Fruit fly (Drosophila melanogaster) whole organism, embryonic: Measurements from ENCODE around the gene CG4955.

Experiments
- CG10959 ChIP-seq: fragments of 200-800 bp; sonication (Bioruptor generic); IDR thresholded peaks from 2 replicates; pipeline ENCODE4 v1.3.6; 2022; ENCODE audit warnings: missing biosample characterization, missing genetic modification characterization
- CG11085 ChIP-seq: fragments of 200-800 bp; sonication (Bioruptor generic); IDR thresholded peaks from 2 replicates; pipeline ENCODE4 v1.3.6; 2022; ENCODE audit warnings: missing biosample characterization, missing genetic modification characterization
- CG12391 ChIP-seq: fragments of 200-800 bp; sonication (Bioruptor generic); optimal IDR thresholded peaks from 3 replicates; lab custom pipeline; 2018; ENCODE audit warnings: missing biosample characterization, mild to moderate bottlenecking, missing genetic modification characterization, moderate library complexity
- CG15269 ChIP-seq: fragments of 200-800 bp; sonication (Bioruptor generic); optimal IDR thresholded peaks from 2 replicates; lab custom pipeline; 2018; ENCODE audit warnings: missing biosample characterization, mild to moderate bottlenecking, missing genetic modification characterization, moderate library complexity
- CG15601 ChIP-seq: fragments of 200-800 bp; sonication (Bioruptor generic); optimal IDR thresholded peaks from 3 replicates; lab custom pipeline; 2019; ENCODE audit warnings: missing biosample characterization, mild to moderate bottlenecking, missing genetic modification characterization, moderate library complexity
- CG17612 ChIP-seq: fragments of 200-800 bp; sonication (Bioruptor generic); IDR thresholded peaks from 2 replicates; pipeline ENCODE4 v1.3.6; 2022; ENCODE audit warnings: missing biosample characterization, missing genetic modification characterization
- CG18262 ChIP-seq: fragments of 200-800 bp; optimal IDR thresholded peaks from 3 replicates; lab custom pipeline; 2019; ENCODE audit warnings: missing biosample characterization, mild to moderate bottlenecking, missing genetic modification characterization, moderate library complexity
- CG18619 ChIP-seq: fragments of 200-800 bp; sonication (Bioruptor generic); optimal IDR thresholded peaks from 3 replicates; lab custom pipeline; 2017; ENCODE audit warnings: missing biosample characterization, mild to moderate bottlenecking, missing genetic modification characterization
- CG2116 ChIP-seq: fragments of 200-800 bp; sonication (Bioruptor generic); optimal IDR thresholded peaks from 3 replicates; lab custom pipeline; 2018; ENCODE audit warnings: missing biosample characterization, mild to moderate bottlenecking, missing genetic modification characterization
- CG30403 ChIP-seq: fragments of 200-800 bp; sonication (Bioruptor generic); optimal IDR thresholded peaks from 3 replicates; lab custom pipeline; 2016; ENCODE audit warnings: missing biosample characterization, missing genetic modification characterization
- CG31388 ChIP-seq: fragments of 200-800 bp; sonication (Bioruptor generic); optimal IDR thresholded peaks from 2 replicates; lab custom pipeline; 2016; ENCODE audit warnings: missing biosample characterization, missing genetic modification characterization
- CG32772 ChIP-seq: fragments of 200-800 bp; sonication (Bioruptor generic); IDR thresholded peaks from 2 replicates; pipeline ENCODE4 v1.3.6; 2022; ENCODE audit warnings: missing biosample characterization, missing genetic modification characterization
- CG3726 ChIP-seq: fragments of 200-800 bp; sonication (Bioruptor generic); IDR thresholded peaks from 3 replicates; pipeline ENCODE4, ENCODE4 v1.3.6; 2022; ENCODE audit warnings: missing biosample characterization, missing genetic modification characterization
- CG5953 ChIP-seq: fragments of 200-800 bp; sonication (Bioruptor generic); IDR thresholded peaks from 2 replicates; pipeline ENCODE4 v1.3.6; 2022; ENCODE audit warnings: missing biosample characterization, missing genetic modification characterization
- CG7556 ChIP-seq: fragments of 200-800 bp; sonication (Bioruptor generic); optimal IDR thresholded peaks from 2 replicates; lab custom pipeline; 2017; ENCODE audit warnings: missing biosample characterization, mild to moderate bottlenecking, missing genetic modification characterization
- CG8359 ChIP-seq: fragments of 200-800 bp; sonication (Bioruptor generic); optimal IDR thresholded peaks from 2 replicates; lab custom pipeline; 2017; ENCODE audit warnings: missing biosample characterization, mild to moderate bottlenecking, missing genetic modification characterization, borderline replicate concordance
- CG8388 ChIP-seq: fragments of 200-800 bp; sonication (Bioruptor generic); optimal IDR thresholded peaks from 2 replicates; lab custom pipeline; 2019; ENCODE audit warnings: missing biosample characterization, mild to moderate bottlenecking, missing genetic modification characterization, moderate library complexity
- CG8478 ChIP-seq: fragments of >200 bp; optimal IDR thresholded peaks from 2 replicates; lab custom pipeline; 2018
- CG9437 ChIP-seq: fragments of 200-800 bp; sonication (Bioruptor generic); optimal IDR thresholded peaks from 2 replicates; lab custom pipeline; 2018; ENCODE audit warnings: missing biosample characterization, mild to moderate bottlenecking, missing genetic modification characterization
- CoRest ChIP-seq: fragments of 200-800 bp; sonication (Bioruptor generic); optimal IDR thresholded peaks from 3 replicates; lab custom pipeline; 2018; ENCODE audit warnings: missing biosample characterization, mild to moderate bottlenecking, missing genetic modification characterization, moderate library complexity
- Doc2 ChIP-seq: fragments of 200-800 bp; sonication (Bioruptor generic); IDR thresholded peaks from 2 replicates; pipeline ENCODE4 v1.3.6; 2022; ENCODE audit warnings: missing biosample characterization, missing genetic modification characterization
- Drgx ChIP-seq: fragments of 200-800 bp; sonication (Bioruptor generic); IDR thresholded peaks from 2 replicates; pipeline ENCODE4 v1.3.6; 2022; ENCODE audit warnings: missing biosample characterization, missing genetic modification characterization
- Hr3 ChIP-seq: fragments of 200-800 bp; sonication (Bioruptor generic); optimal IDR thresholded peaks from 3 replicates; lab custom pipeline; 2016; ENCODE audit warnings: missing biosample characterization, missing genetic modification characterization
- Hr51 ChIP-seq, 2 experiments: fragments of 200-800 bp; sonication (Bioruptor generic); optimal IDR thresholded peaks; 2 replicates in 1 of 2; 3 replicates in 1 of 2; lab custom pipeline; 2016 to 2018; ENCODE audit warnings: missing biosample characterization in 2 of 2, missing genetic modification characterization in 2 of 2, mild to moderate bottlenecking in 1 of 2, moderate library complexity in 1 of 2
- Pdp1 ChIP-seq, 2 experiments: fragments of 200-800 bp; sonication (Bioruptor generic); optimal IDR thresholded peaks; 3 replicates each; lab custom pipeline; 2016; ENCODE audit warnings: missing biosample characterization in 2 of 2, missing genetic modification characterization in 2 of 2, mild to moderate bottlenecking in 1 of 2, moderate library complexity in 1 of 2
- Usf ChIP-seq: fragments of 200-800 bp; sonication (Bioruptor generic); optimal IDR thresholded peaks from 2 replicates; lab custom pipeline; 2017; ENCODE audit warnings: missing genotype, missing biosample characterization, missing genetic modification characterization
- Xbp1 ChIP-seq: fragments of 200-800 bp; sonication (Bioruptor generic); optimal IDR thresholded peaks from 3 replicates; lab custom pipeline; 2016; ENCODE audit warnings: missing biosample characterization, mild to moderate bottlenecking, missing genetic modification characterization
- ash1 ChIP-seq: fragments of 200-800 bp; sonication (Bioruptor generic); optimal IDR thresholded peaks from 2 replicates; lab custom pipeline; 2018; ENCODE audit warnings: missing biosample characterization, mild to moderate bottlenecking, missing genetic modification characterization
- ato ChIP-seq: fragments of 200-800 bp; sonication (Bioruptor generic); IDR thresholded peaks from 2 replicates; pipeline ENCODE4 v1.3.6; 2022; ENCODE audit warnings: missing biosample characterization, missing genetic modification characterization; ENCODE audit not compliant: partially characterized antibody
- bcd ChIP-seq: fragments of 200-800 bp; sonication (Bioruptor generic); optimal IDR thresholded peaks from 2 replicates; lab custom pipeline; 2017; ENCODE audit warnings: missing biosample characterization, mild to moderate bottlenecking, missing genetic modification characterization
- bsh ChIP-seq, 2 experiments: fragments of 200-800 bp; sonication (Bioruptor generic); optimal IDR thresholded peaks; 2 replicates each; lab custom pipeline; 2017 to 2018; ENCODE audit warnings: mild to moderate bottlenecking in 2 of 2, missing biosample characterization in 2 of 2, missing genetic modification characterization in 2 of 2, moderate library complexity in 1 of 2
- cad ChIP-seq: fragments of >200 bp; optimal IDR thresholded peaks from 2 replicates; lab custom pipeline; 2017; ENCODE audit warnings: missing biosample characterization, missing genetic modification characterization
- cas ChIP-seq: fragments of 200-800 bp; sonication (Bioruptor generic); IDR thresholded peaks from 2 replicates; pipeline ENCODE4 v1.3.6; 2022; ENCODE audit warnings: missing biosample characterization, missing genetic modification characterization
- corto ChIP-seq: fragments of 200-800 bp; sonication (Bioruptor generic); optimal IDR thresholded peaks from 2 replicates; lab custom pipeline; 2016; ENCODE audit warnings: missing biosample characterization, mild to moderate bottlenecking, missing genetic modification characterization, moderate library complexity
- croc ChIP-seq: fragments of 200-800 bp; sonication (Bioruptor generic); conservative IDR thresholded peaks from 3 replicates; pipeline ENCODE4 v1.3.6; 2022; ENCODE audit warnings: missing biosample characterization, missing genetic modification characterization
- crol ChIP-seq: fragments of 200-800 bp; sonication (Bioruptor generic); IDR thresholded peaks from 2 replicates; pipeline ENCODE4 v1.3.6; 2022; ENCODE audit warnings: missing biosample characterization, missing genetic modification characterization
- dan ChIP-seq: fragments of 200-800 bp; sonication (Bioruptor generic); IDR thresholded peaks from 2 replicates; pipeline ENCODE4 v1.3.6; 2022; ENCODE audit warnings: missing biosample characterization, missing genetic modification characterization
- dimm ChIP-seq: fragments of 200-800 bp; sonication (Bioruptor generic); IDR thresholded peaks from 2 replicates; pipeline ENCODE4 v1.3.6; 2022; ENCODE audit warnings: missing biosample characterization, missing genetic modification characterization
- dmrt11E ChIP-seq: fragments of 200-800 bp; sonication (Bioruptor generic); optimal IDR thresholded peaks from 3 replicates; lab custom pipeline; 2018; ENCODE audit warnings: missing biosample characterization, mild to moderate bottlenecking, missing genetic modification characterization, moderate library complexity
- eve ChIP-seq, 2 experiments: fragments of >200 bp; optimal IDR thresholded peaks; 2 replicates each; lab custom pipeline; 2017; ENCODE audit warnings: missing biosample characterization in 2 of 2, missing genetic modification characterization in 2 of 2
- gem ChIP-seq: fragments of 200-800 bp; sonication (Bioruptor generic); optimal IDR thresholded peaks from 2 replicates; lab custom pipeline; 2019; ENCODE audit warnings: missing biosample characterization, mild to moderate bottlenecking, missing genetic modification characterization, moderate library complexity
- grau ChIP-seq: fragments of 200-800 bp; optimal IDR thresholded peaks from 3 replicates; lab custom pipeline; 2019; ENCODE audit warnings: missing biosample characterization, mild to moderate bottlenecking, missing genetic modification characterization, moderate library complexity
- lilli ChIP-seq: fragments of 200-800 bp; sonication (Bioruptor generic); optimal IDR thresholded peaks from 3 replicates; lab custom pipeline; 2016; ENCODE audit warnings: missing biosample characterization, missing genetic modification characterization
- mirr ChIP-seq: fragments of 200-800 bp; sonication (Bioruptor generic); optimal IDR thresholded peaks from 3 replicates; lab custom pipeline; 2018; ENCODE audit warnings: missing biosample characterization, mild to moderate bottlenecking, missing genetic modification characterization
- pfk ChIP-seq: fragments of 200-800 bp; sonication (Bioruptor generic); optimal IDR thresholded peaks from 2 replicates; lab custom pipeline; 2018; ENCODE audit warnings: missing biosample characterization, mild to moderate bottlenecking, missing genetic modification characterization, moderate library complexity
- phol ChIP-seq: fragments of 200-800 bp; sonication (Bioruptor generic); optimal IDR thresholded peaks from 3 replicates; lab custom pipeline; 2018; ENCODE audit warnings: missing biosample characterization, mild to moderate bottlenecking, missing genetic modification characterization, moderate library complexity
- ranshi ChIP-seq: fragments of 200-800 bp; sonication (Bioruptor generic); IDR thresholded peaks from 2 replicates; pipeline ENCODE4 v1.3.6; 2022; ENCODE audit warnings: missing biosample characterization, missing genetic modification characterization
- sisA ChIP-seq: fragments of 200-800 bp; sonication (Bioruptor generic); IDR thresholded peaks from 2 replicates; pipeline ENCODE4 v1.3.6; 2022; ENCODE audit warnings: missing biosample characterization, missing genetic modification characterization
- sob ChIP-seq: fragments of 200-800 bp; sonication (Bioruptor generic); IDR thresholded peaks from 2 replicates; pipeline ENCODE4 v1.3.6; 2022; ENCODE audit warnings: missing biosample characterization, missing genetic modification characterization
- stc ChIP-seq: fragments of 200-800 bp; sonication (Bioruptor generic); IDR thresholded peaks from 2 replicates; pipeline ENCODE4 v1.3.6; 2022; ENCODE audit warnings: missing biosample characterization, missing genetic modification characterization
- tap ChIP-seq: fragments of 200-800 bp; optimal IDR thresholded peaks from 3 replicates; lab custom pipeline; 2019; ENCODE audit warnings: missing biosample characterization, mild to moderate bottlenecking, missing genetic modification characterization, moderate library complexity
- tna ChIP-seq: fragments of 200-800 bp; sonication (Bioruptor generic); IDR thresholded peaks from 2 replicates; pipeline ENCODE4 v1.3.6; 2022; ENCODE audit warnings: missing biosample characterization, missing genetic modification characterization; ENCODE audit not compliant: partially characterized antibody

Gene CG4955

dm6 chrX:17113324-17113723 is 32.1 kb downstream of the CG4955 start (continued):
- peak in 1 of 2 experiments; percentile 60 for TF ChIP-seq Hr51 (GFP tag; optimal IDR thresholded peaks at IDR 0.05; lab: Kevin White, UChicago)
- no peak for TF ChIP-seq CG8478 (lab: Kevin White, UChicago)
- TF ChIP-seq sisA (GFP tag; lab: Robert Waterston, UW): 0 out of 2 replicates have a peak, but pooled peaks have one; percentile 17
- TF ChIP-seq dan (GFP tag; lab: Robert Waterston, UW): no peak
- TF ChIP-seq bsh (GFP tag; optimal IDR thresholded peaks at IDR 0.05; lab: Kevin White, UChicago): peak in 1 of 2 experiments; percentile 33
- no peak for TF ChIP-seq sob
- TF ChIP-seq CG7556 (GFP tag; lab: Kevin White, UChicago): peak; percentile 16
- TF ChIP-seq CG8388 (GFP tag; lab: Kevin White, UChicago): peak; percentile 18
- peak; percentile 37 for TF ChIP-seq dmrt11E (tag; lab: Kevin White, UChicago)
- TF ChIP-seq CG2116 (GFP tag; lab: Kevin White, UChicago): no peak
- TF ChIP-seq pfk: no peak
- no peak for TF ChIP-seq dimm (GFP tag; lab: Robert Waterston, UW)
- TF ChIP-seq CG11085 (GFP tag; lab: Robert Waterston, UW): no peak
- TF ChIP-seq CG10959: no peak
- peak; percentile 21 for TF ChIP-seq grau (tag; lab: Kevin White, UChicago)
- no peak for TF ChIP-seq cas
- TF ChIP-seq mirr (GFP tag; lab: Kevin White, UChicago): no peak
- peak; percentile 3 for TF ChIP-seq CG9437 (GFP tag; lab: Kevin White, UChicago)
- no peak for TF ChIP-seq CG30403 (GFP tag; lab: Kevin White, UChicago)
- TF ChIP-seq CG3726 (GFP tag; lab: Robert Waterston, UW): no peak
- TF ChIP-seq ranshi (GFP tag; lab: Robert Waterston, UW): no peak
- TF ChIP-seq bcd (GFP tag; lab: Kevin White, UChicago): no peak
- TF ChIP-seq Xbp1 (GFP tag; lab: Kevin White, UChicago): peak; percentile 16
- TF ChIP-seq Doc2 (GFP tag; lab: Robert Waterston, UW): no peak
- TF ChIP-seq CG8359 (GFP tag; lab: Kevin White, UChicago): no peak
- TF ChIP-seq CG18619 (GFP tag; lab: Kevin White, UChicago): no peak
- no peak for TF ChIP-seq tap (tag; lab: Kevin White, UChicago)
- TF ChIP-seq CG15601 (tag; lab: Kevin White, UChicago): no peak
- TF ChIP-seq Usf (GFP tag; lab: Kevin White, UChicago): no peak
- TF ChIP-seq eve (GFP tag; optimal IDR thresholded peaks at IDR 0.05; lab: Kevin White, UChicago): no peak
- TF ChIP-seq gem (tag; lab: Kevin White, UChicago): peak; percentile 62
- TF ChIP-seq stc (GFP tag; lab: Robert Waterston, UW): no peak
- no peak for TF ChIP-seq CG17612 (GFP tag; lab: Robert Waterston, UW)
- no peak for TF ChIP-seq croc (GFP tag; lab: Robert Waterston, UW)
- TF ChIP-seq CG18262 (tag; lab: Kevin White, UChicago): peak; percentile 11
- TF ChIP-seq CoRest: peak; percentile 27
- peak; percentile 4 for TF ChIP-seq Hr3
- no peak for TF ChIP-seq CG32772 (GFP tag; lab: Robert Waterston, UW)
- TF ChIP-seq cad: no peak
- TF ChIP-seq CG31388 (GFP tag; lab: Kevin White, UChicago): no peak
- TF ChIP-seq CG15269: peak; percentile 8
- TF ChIP-seq lilli (GFP tag; lab: Kevin White, UChicago): no peak
- TF ChIP-seq crol: no peak
- TF ChIP-seq ato: no peak
- no peak for TF ChIP-seq Pdp1 (GFP tag; optimal IDR thresholded peaks at IDR 0.05; lab: Kevin White, UChicago)
- no peak for TF ChIP-seq tna (GFP tag; lab: Robert Waterston, UW)
- peak; percentile 40 for TF ChIP-seq CG12391
- peak; percentile 55 for TF ChIP-seq Drgx (GFP tag; lab: Robert Waterston, UW)
- no peak for TF ChIP-seq CG5953 (GFP tag; lab: Robert Waterston, UW)
- no peak for TF ChIP-seq corto (GFP tag; lab: Kevin White, UChicago)
- no peak for TF ChIP-seq ash1 (GFP tag; lab: Kevin White, UChicago)
- TF ChIP-seq phol (tag; lab: Kevin White, UChicago): peak; percentile 2
